Fruit fly (Drosophila melanogaster) whole organism, wandering third instar larva: ENCODE data around the gene AnxB11.

Experiments
- GATAd ChIP-seq: sonication (Bioruptor generic); optimal IDR thresholded peaks from 2 replicates; lab custom pipeline; 2016; ENCODE audit warnings: missing biosample characterization, missing genetic modification characterization
- Mio ChIP-seq: sonication (Bioruptor generic); optimal IDR thresholded peaks from 2 replicates; lab custom pipeline; 2016; ENCODE audit warnings: missing biosample characterization, missing genetic modification characterization
- brk ChIP-seq: fragments of 200-800 bp; sonication (Bioruptor generic); optimal IDR thresholded peaks from 2 replicates; lab custom pipeline; 2016; ENCODE audit warnings: missing biosample characterization, mild to moderate bottlenecking, missing genetic modification characterization
- ey ChIP-seq: fragments of 200-800 bp; sonication (Bioruptor generic); optimal IDR thresholded peaks from 2 replicates; lab custom pipeline; 2016; ENCODE audit warnings: missing biosample characterization, missing genetic modification characterization
- fru ChIP-seq: fragments of 200-800 bp; sonication (Bioruptor generic); optimal IDR thresholded peaks from 3 replicates; lab custom pipeline; 2016; ENCODE audit warnings: missing biosample characterization, mild to moderate bottlenecking, missing genetic modification characterization
- h ChIP-seq: fragments of 200-800 bp; sonication (Bioruptor generic); optimal IDR thresholded peaks from 3 replicates; lab custom pipeline; 2016; ENCODE audit warnings: missing biosample characterization, mild to moderate bottlenecking, missing genetic modification characterization
- jim ChIP-seq: fragments of 175-275, 200-325 bp; sonication (Bioruptor generic); optimal IDR thresholded peaks from 2 replicates; lab custom pipeline; 2016; ENCODE audit warnings: missing biosample characterization, mild to moderate bottlenecking, missing genetic modification characterization
- sage ChIP-seq: fragments of 200-800 bp; sonication (Bioruptor generic); optimal IDR thresholded peaks from 2 replicates; lab custom pipeline; 2016; ENCODE audit warnings: missing biosample characterization, mild to moderate bottlenecking, missing genetic modification characterization
- sv ChIP-seq: fragments of 200-800 bp; sonication (Bioruptor generic); optimal IDR thresholded peaks from 3 replicates; lab custom pipeline; 2016; ENCODE audit warnings: missing biosample characterization, missing genetic modification characterization
- usp ChIP-seq: fragments of >200 bp; optimal IDR thresholded peaks from 2 replicates; lab custom pipeline; 2017; ENCODE audit warnings: missing biosample characterization, missing genetic modification characterization

DNA sequence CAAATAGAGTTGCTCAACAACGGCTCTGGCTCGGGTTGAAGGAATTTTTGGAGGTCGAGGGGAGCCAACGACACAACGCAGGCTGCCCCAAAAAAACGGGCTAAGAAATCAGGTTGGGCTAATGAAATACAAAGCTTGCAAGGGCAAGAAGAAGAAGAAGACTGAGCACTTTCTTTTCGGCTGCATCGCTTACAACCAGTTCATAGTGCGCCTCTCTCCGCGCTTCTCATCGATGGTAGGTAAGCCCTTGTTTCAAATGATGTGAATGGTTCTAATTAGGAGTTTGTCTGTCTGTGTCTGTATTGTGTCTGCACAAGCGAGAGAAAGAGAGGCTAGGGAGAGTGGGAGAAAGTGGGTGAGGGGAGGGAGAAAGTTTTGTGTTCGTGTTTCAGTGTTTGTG lies 34.5 kb upstream of the AnxB11 start:
- no peak for TF ChIP-seq sv (GFP tag; lab: Kevin White, UChicago)
- TF ChIP-seq Mio (GFP tag; lab: Kevin White, UChicago): no peak
- TF ChIP-seq usp (GFP tag; lab: Kevin White, UChicago): no peak
- TF ChIP-seq GATAd: no peak
- no peak for TF ChIP-seq ey
- TF ChIP-seq brk (GFP tag; lab: Kevin White, UChicago): no peak
- no peak for TF ChIP-seq sage
- no peak for TF ChIP-seq h
- TF ChIP-seq jim (GFP tag; lab: Kevin White, UChicago): no peak
- no peak for TF ChIP-seq fru (GFP tag; lab: Kevin White, UChicago)
